Worm (Caenorhabditis elegans): ENCODE data around the gene C15C8.8.

DNA sequence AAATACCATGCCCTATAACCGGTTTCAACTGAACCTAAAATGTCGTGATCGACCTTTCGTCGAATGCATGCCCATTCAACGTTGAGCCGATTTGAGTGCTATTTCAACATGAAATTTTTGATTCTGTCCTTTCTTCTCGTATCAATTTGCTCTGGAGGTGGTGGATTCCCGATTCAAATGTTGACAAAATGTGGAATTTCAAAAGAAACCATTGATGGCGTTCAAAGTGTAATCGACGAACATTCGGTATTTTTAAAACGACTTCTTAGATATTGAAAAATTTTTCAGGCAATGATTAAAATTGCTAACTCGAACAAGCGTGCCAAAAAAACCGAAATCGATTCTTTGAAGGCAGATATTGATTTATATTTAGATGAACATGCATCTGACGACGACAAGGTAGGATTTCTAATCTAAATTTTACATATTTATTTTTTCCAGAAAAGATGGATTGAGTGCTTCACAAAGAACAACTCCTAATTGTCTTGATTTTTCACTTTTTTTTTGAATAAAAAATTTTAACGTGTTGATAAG, 25.1 kb downstream of the C15C8.8 start, which contains the start of gene R11D1.13:
- TF ChIP-seq unc-86 (tag; optimal IDR thresholded peaks at IDR 0.05) (no peak), hlh-17 (GFP tag; optimal IDR thresholded peaks at IDR 0.05; ENCODE audit: borderline replicate concordance) (no peak), ztf-4 (tag; optimal IDR thresholded peaks at IDR 0.05) (no peak), pag-3 (tag; optimal IDR thresholded peaks at IDR 0.05; ENCODE audit: borderline replicate concordance, insufficient read depth) (no peak), efl-1 (optimal IDR thresholded peaks at IDR 0.05) (no peak), efl-1 (GFP tag; optimal IDR thresholded peaks at IDR 0.05 in 1 of 2) (no peak), lin-15B (tag; optimal IDR thresholded peaks at IDR 0.05) (no peak), rnt-1 (tag; optimal IDR thresholded peaks at IDR 0.05) (no peak), skn-1 (tag; optimal IDR thresholded peaks at IDR 0.05) (no peak), nhr-77 (tag; optimal IDR thresholded peaks at IDR 0.05) (no peak), snpc-4 (tag; optimal IDR thresholded peaks at IDR 0.05) (no peak), elt-2 (tag; optimal IDR thresholded peaks at IDR 0.05) (no peak)

Data from whole organism, L1 larva.